Fruit fly (Drosophila melanogaster): ENCODE data around the gene mew.

dm6 chrX:13305323-13305722 is 47.0 kb upstream of the mew start:
- TF ChIP-seq Sin3A (optimal IDR thresholded peaks at IDR 0.05): no peak
- no peak for TF ChIP-seq h (optimal IDR thresholded peaks at IDR 0.05)
- TF ChIP-seq Myc (optimal IDR thresholded peaks at IDR 0.05): no peak
